Worm (Caenorhabditis elegans): Measurements from ENCODE around the gene ndua-1.

Gene ndua-1

ce11 chrV:20851847-20852386 is at the start of gene ndua-1:
Gene ndua-1 (minus strand): TSS chrV:20851897.
- TF ChIP-seq elt-3 (tag; optimal IDR thresholded peaks at IDR 0.05), result no peak
- TF ChIP-seq unc-39 (tag; optimal IDR thresholded peaks at IDR 0.05), result no peak
- no peak for TF ChIP-seq pqm-1 (tag; optimal IDR thresholded peaks at IDR 0.05)
- TF ChIP-seq daf-12 (tag; optimal IDR thresholded peaks at IDR 0.05), result no peak
- peak; percentile 65 for TF ChIP-seq nhr-43 (tag; optimal IDR thresholded peaks at IDR 0.05; ENCODE audit: poor library complexity, severe bottlenecking)
- TF ChIP-seq nhr-12 (tag; optimal IDR thresholded peaks at IDR 0.05), result no peak
- no peak for TF ChIP-seq mml-1 (tag; optimal IDR thresholded peaks at IDR 0.05)
- peak; percentile 45 for TF ChIP-seq snpc-4 (tag; optimal IDR thresholded peaks at IDR 0.05)
- no peak for TF ChIP-seq nhr-11 (tag; optimal IDR thresholded peaks at IDR 0.05)
- no peak for TF ChIP-seq elt-1 (tag; optimal IDR thresholded peaks at IDR 0.05)
- no peak for TF ChIP-seq lin-15B (tag; optimal IDR thresholded peaks at IDR 0.05)
- TF ChIP-seq zag-1 (tag; optimal IDR thresholded peaks at IDR 0.05), result no peak
- no peak for TF ChIP-seq fkh-2 (tag; optimal IDR thresholded peaks at IDR 0.05)
- TF ChIP-seq skn-1 (tag; optimal IDR thresholded peaks at IDR 0.05), result no peak
- TF ChIP-seq egl-5 (tag; optimal IDR thresholded peaks at IDR 0.05), result no peak
- peak; percentile 85 for TF ChIP-seq hmg-11 (tag; optimal IDR thresholded peaks at IDR 0.05)
- no peak for TF ChIP-seq ztf-11 (tag; optimal IDR thresholded peaks at IDR 0.05)
- no peak for TF ChIP-seq ceh-28 (tag; optimal IDR thresholded peaks at IDR 0.05)
- TF ChIP-seq lsy-12 (tag; optimal IDR thresholded peaks at IDR 0.05), result no peak
- no peak for TF ChIP-seq aly-2 (tag; optimal IDR thresholded peaks at IDR 0.05)
- TF ChIP-seq lin-39 (tag; optimal IDR thresholded peaks at IDR 0.05), result peak; percentile 13
- TF ChIP-seq nhr-23 (tag; optimal IDR thresholded peaks at IDR 0.05), result peak; percentile 52
- TF ChIP-seq jun-1 (tag; optimal IDR thresholded peaks at IDR 0.05), result no peak
- TF ChIP-seq ama-1 (optimal IDR thresholded peaks at IDR 0.05), result no peak
- TF ChIP-seq nfya-1 (tag; optimal IDR thresholded peaks at IDR 0.05; ENCODE audit: insufficient read depth), result peak; percentile 59
- TF ChIP-seq pha-4 (tag; optimal IDR thresholded peaks at IDR 0.05), result no peak
- TF ChIP-seq fos-1 (tag; optimal IDR thresholded peaks at IDR 0.05), result no peak
- no peak for TF ChIP-seq nhr-28 (tag; optimal IDR thresholded peaks at IDR 0.05)

- no peak for TF ChIP-seq nhr-25 (tag; optimal IDR thresholded peaks at IDR 0.05)
- no peak for TF ChIP-seq nhr-23 (tag; optimal IDR thresholded peaks at IDR 0.05)
- no peak for TF ChIP-seq tbx-2 (tag; optimal IDR thresholded peaks at IDR 0.05)
- no peak for TF ChIP-seq zag-1 (tag; optimal IDR thresholded peaks at IDR 0.05)
- no peak for TF ChIP-seq ZK546.5 (tag; optimal IDR thresholded peaks at IDR 0.05)
- no peak for TF ChIP-seq nhr-11 (tag; optimal IDR thresholded peaks at IDR 0.05)
- TF ChIP-seq lin-39 (tag; optimal IDR thresholded peaks at IDR 0.05), result no peak
These were observed 40.2 kb upstream of the ndua-1 start for ce11 chrV:20891871-20892270.

ce11 chrV:20879069-20879667 is 27.5 kb upstream of the ndua-1 start, which contains the start of gene unc-80:
Gene unc-80 (plus strand): TSS chrV:20879601.
- TF ChIP-seq nhr-25 (tag; optimal IDR thresholded peaks at IDR 0.05) (no peak), elt-1 (tag; optimal IDR thresholded peaks at IDR 0.05) (peak; percentile 2), lin-15B (tag; optimal IDR thresholded peaks at IDR 0.05) (peak; percentile 31), nhr-11 (tag; optimal IDR thresholded peaks at IDR 0.05) (no peak), hmg-11 (tag; optimal IDR thresholded peaks at IDR 0.05) (peak; percentile 63), nhr-43 (tag; optimal IDR thresholded peaks at IDR 0.05; ENCODE audit: poor library complexity, severe bottlenecking) (no peak), pqm-1 (tag; optimal IDR thresholded peaks at IDR 0.05) (peak; percentile 11), tbx-2 (tag; optimal IDR thresholded peaks at IDR 0.05) (peak; percentile 5), egl-5 (tag; optimal IDR thresholded peaks at IDR 0.05) (peak; percentile 81), ceh-9 (tag; optimal IDR thresholded peaks at IDR 0.05) (no peak), aly-2 (tag; optimal IDR thresholded peaks at IDR 0.05) (no peak), nfya-1 (tag; optimal IDR thresholded peaks at IDR 0.05; ENCODE audit: insufficient read depth) (peak; percentile 81), skn-1 (tag; optimal IDR thresholded peaks at IDR 0.05) (peak; percentile 32), snpc-4 (tag; optimal IDR thresholded peaks at IDR 0.05) (no peak), pha-4 (tag; optimal IDR thresholded peaks at IDR 0.05) (no peak), ceh-16 (tag; optimal IDR thresholded peaks at IDR 0.05) (no peak), nhr-67 (tag; optimal IDR thresholded peaks at IDR 0.05) (no peak), mdl-1 (tag; optimal IDR thresholded peaks at IDR 0.05) (no peak), lin-39 (tag; optimal IDR thresholded peaks at IDR 0.05) (peak; percentile 51), nhr-77 (tag; optimal IDR thresholded peaks at IDR 0.05) (no peak), ceh-28 (tag; optimal IDR thresholded peaks at IDR 0.05) (no peak), sea-2 (GFP tag; optimal IDR thresholded peaks at IDR 0.05) (no peak), mml-1 (tag; optimal IDR thresholded peaks at IDR 0.05) (no peak), fkh-10 (GFP tag; optimal IDR thresholded peaks at IDR 0.05) (peak; percentile 4)

Measured in whole organism, L3 larva.